Worm (Caenorhabditis elegans): ENCODE results near the gene rsp-8.

ce11 chrIII:11789480-11789879 lies 36.7 kb upstream of the rsp-8 start:
- no peak for TF ChIP-seq fkh-3 (tag; optimal IDR thresholded peaks at IDR 0.05)
- no peak for TF ChIP-seq tbx-9 (tag; optimal IDR thresholded peaks at IDR 0.05; ENCODE audit: borderline replicate concordance)
- TF ChIP-seq F23B12.7 (tag; optimal IDR thresholded peaks at IDR 0.05; ENCODE audit: insufficient read depth) = no peak
- TF ChIP-seq lsy-27 (tag; optimal IDR thresholded peaks at IDR 0.05; ENCODE audit: borderline replicate concordance, insufficient read depth) = no peak
- no peak for TF ChIP-seq unc-130 (GFP tag; optimal IDR thresholded peaks at IDR 0.05)
- no peak for TF ChIP-seq B0261.1 (tag; optimal IDR thresholded peaks at IDR 0.05)
- TF ChIP-seq ets-4 (GFP tag; optimal IDR thresholded peaks at IDR 0.05) = no peak
- no peak for TF ChIP-seq ama-1 (optimal IDR thresholded peaks at IDR 0.05)
- TF ChIP-seq ama-1 (GFP tag; optimal IDR thresholded peaks at IDR 0.05) = no peak
- peak; percentile 67 for TF ChIP-seq snpc-4 (GFP tag; optimal IDR thresholded peaks at IDR 0.05)
- TF ChIP-seq snpc-4 (tag; optimal IDR thresholded peaks at IDR 0.05) = peak in 3 of 4 experiments; percentile 63 to 86 (median 80)
- no peak for TF ChIP-seq zfh-2 (GFP tag; conservative IDR thresholded peaks at IDR 0.05)
- TF ChIP-seq Y95B8A.8 (GFP tag; IDR thresholded peaks at IDR 0.05) = no peak
- no peak for TF ChIP-seq nfya-2 (GFP tag; IDR thresholded peaks at IDR 0.05)
- TF ChIP-seq pha-4 (tag; optimal IDR thresholded peaks at IDR 0.05) = no peak

Measured in whole organism, young adult.